Worm (Caenorhabditis elegans) whole organism, young adult: Measurements from ENCODE around the gene chil-23.

ENCODE experiments used
- F33H1.4 ChIP-seq: fragments of 200-800 bp; sonication (Bioruptor generic); IDR thresholded peaks from 2 replicates; pipeline ENCODE4 v1.3.6; 2022; ENCODE audit warnings: missing genetic modification reagents, missing genetic modification characterization, missing compliant biosample characterization
- unc-62 ChIP-seq: fragments of 150-350 bp; optimal IDR thresholded peaks from 2 replicates; lab custom pipeline; 2014; ENCODE audit warnings: missing biosample characterization, missing genetic modification reagents, missing genetic modification characterization

ce11 chrII:9491045-9491444 is 22.6 kb upstream of the chil-23 start:
- TF ChIP-seq unc-62 (GFP tag; lab: Kevin White, UChicago): no peak
- TF ChIP-seq F33H1.4 (GFP tag; lab: Robert Waterston, UW): no peak
